Fruit fly (Drosophila melanogaster): ENCODE data around the gene Sirup.

- no peak for TF ChIP-seq Met (GFP tag; optimal IDR thresholded peaks at IDR 0.05)
- no peak for TF ChIP-seq CG11902 (GFP tag; optimal IDR thresholded peaks at IDR 0.05)
- no peak for TF ChIP-seq CG3032 (tag; optimal IDR thresholded peaks at IDR 0.05)
- TF ChIP-seq CG6276 (GFP tag; optimal IDR thresholded peaks at IDR 0.05), result no peak
- no peak for TF ChIP-seq CG1621 (tag; optimal IDR thresholded peaks at IDR 0.05)
- TF ChIP-seq Ets21C (GFP tag; optimal IDR thresholded peaks at IDR 0.05), result no peak
Measured at dm6 chr2L:7984059-7984800, 14.4 kb upstream of the Sirup start, which contains the start of gene Snoo.
